Worm (Caenorhabditis elegans) whole organism, mixed stage, embryonic: Measurements from ENCODE around the gene C24H10.3.

Experiments
- M03D4.4 ChIP-seq: sonication (generic microtip); optimal IDR thresholded peaks from 2 replicates; lab custom pipeline; 2017; ENCODE audit warnings: mild to moderate bottlenecking, missing genetic modification characterization, missing compliant biosample characterization
- bed-3 ChIP-seq: fragments of 200-800 bp; sonication (Bioruptor generic); optimal IDR thresholded peaks from 3 replicates; lab custom pipeline; 2018; ENCODE audit warnings: mild to moderate bottlenecking, missing genetic modification characterization, moderate library complexity, missing compliant biosample characterization
- blmp-1 ChIP-seq: fragments of 150-350 bp; optimal IDR thresholded peaks from 2 replicates; lab custom pipeline; 2014; ENCODE audit warnings: missing biosample characterization, missing genetic modification characterization
- ceh-39 ChIP-seq: fragments of 150-350 bp; optimal IDR thresholded peaks from 2 replicates; lab custom pipeline; 2014; ENCODE audit warnings: missing biosample characterization, missing genetic modification characterization
- ceh-43 ChIP-seq: fragments of 200-800 bp; sonication (Bioruptor generic); optimal IDR thresholded peaks from 2 replicates; lab custom pipeline; 2018; ENCODE audit warnings: mild to moderate bottlenecking, missing genetic modification characterization, moderate library complexity, missing compliant biosample characterization
- ceh-83 ChIP-seq: fragments of 200-800 bp; sonication (Bioruptor generic); optimal IDR thresholded peaks from 2 replicates; lab custom pipeline; 2018; ENCODE audit warnings: mild to moderate bottlenecking, missing genetic modification characterization, missing compliant biosample characterization
- ces-1 ChIP-seq: fragments of 150-350 bp; optimal IDR thresholded peaks from 2 replicates; lab custom pipeline; 2014; ENCODE audit warnings: missing biosample characterization, missing genetic modification reagents, missing genetic modification characterization
- cnd-1 ChIP-seq: fragments of 200-800 bp; sonication (Bioruptor generic); optimal IDR thresholded peaks from 2 replicates; lab custom pipeline; 2018; ENCODE audit warnings: mild to moderate bottlenecking, missing genetic modification characterization, missing compliant biosample characterization
- drap-1 ChIP-seq: fragments of 200-800 bp; sonication (Bioruptor generic); optimal IDR thresholded peaks from 3 replicates; lab custom pipeline; 2018; ENCODE audit warnings: mild to moderate bottlenecking, missing genetic modification characterization, missing compliant biosample characterization
- elt-1 ChIP-seq: sonication (generic microtip); optimal IDR thresholded peaks from 2 replicates; lab custom pipeline; 2017; ENCODE audit warnings: missing genetic modification characterization, mild to moderate bottlenecking, missing compliant biosample characterization, antibody characterized with exemption, moderate library complexity, borderline replicate concordance; ENCODE audit not compliant: insufficient read depth
- elt-3 ChIP-seq: fragments of 150-350 bp; optimal IDR thresholded peaks from 2 replicates; lab custom pipeline; 2014; ENCODE audit warnings: missing biosample characterization, missing genetic modification characterization
- flh-1 ChIP-seq: fragments of 200-800 bp; sonication (Bioruptor generic); optimal IDR thresholded peaks from 2 replicates; lab custom pipeline; 2018; ENCODE audit warnings: mild to moderate bottlenecking, missing genetic modification characterization, moderate library complexity, missing compliant biosample characterization
- ham-2 ChIP-seq: fragments of 200-800 bp; sonication (Bioruptor generic); optimal IDR thresholded peaks from 2 replicates; lab custom pipeline; 2018; ENCODE audit warnings: mild to moderate bottlenecking, missing genetic modification characterization, missing compliant biosample characterization
- hlh-1 ChIP-seq: fragments of 150-350 bp; optimal IDR thresholded peaks from 2 replicates; lab custom pipeline; 2014; ENCODE audit warnings: missing biosample characterization, missing genetic modification reagents, missing genetic modification characterization
- lin-13 ChIP-seq: fragments of 150-350 bp; optimal IDR thresholded peaks from 2 replicates; lab custom pipeline; 2014; ENCODE audit warnings: missing biosample characterization, missing genetic modification characterization
- lin-32 ChIP-seq: fragments of 200-800 bp; sonication (Bioruptor generic); optimal IDR thresholded peaks from 2 replicates; lab custom pipeline; 2018; ENCODE audit warnings: mild to moderate bottlenecking, missing genetic modification characterization, missing compliant biosample characterization
- lsy-2 ChIP-seq: fragments of 150-350 bp; optimal IDR thresholded peaks from 2 replicates; lab custom pipeline; 2014; ENCODE audit warnings: missing biosample characterization, missing genetic modification characterization
- mab-5 ChIP-seq: fragments of 150-350 bp; optimal IDR thresholded peaks from 2 replicates; lab custom pipeline; 2014; ENCODE audit warnings: missing biosample characterization, missing genetic modification characterization
- mep-1 ChIP-seq: fragments of 150-350 bp; optimal IDR thresholded peaks from 2 replicates; lab custom pipeline; 2017; ENCODE audit warnings: missing biosample characterization, missing genetic modification reagents, missing genetic modification characterization, inconsistent platforms
- mls-2 ChIP-seq: sonication (generic microtip); optimal IDR thresholded peaks from 2 replicates; lab custom pipeline; 2016; ENCODE audit warnings: mild to moderate bottlenecking, missing genetic modification characterization, moderate library complexity, missing compliant biosample characterization
- nhr-12 ChIP-seq: fragments of 150-350 bp; optimal IDR thresholded peaks from 2 replicates; lab custom pipeline; 2014; ENCODE audit warnings: missing biosample characterization, missing genetic modification characterization
- nhr-2 ChIP-seq: fragments of 150-350 bp; optimal IDR thresholded peaks from 2 replicates; lab custom pipeline; 2014; ENCODE audit warnings: missing biosample characterization, missing genetic modification characterization
- nhr-237 ChIP-seq: fragments of 150-350 bp; optimal IDR thresholded peaks from 2 replicates; lab custom pipeline; 2014; ENCODE audit warnings: missing biosample characterization, missing genetic modification characterization
- nhr-28 ChIP-seq: fragments of 150-350 bp; optimal IDR thresholded peaks from 2 replicates; lab custom pipeline; 2014; ENCODE audit warnings: missing biosample characterization, missing genetic modification characterization
- nhr-76 ChIP-seq: sonication (generic microtip); optimal IDR thresholded peaks from 2 replicates; lab custom pipeline; 2017; ENCODE audit warnings: missing biosample characterization, missing genetic modification characterization
- pha-4 ChIP-seq: fragments of 150-350 bp; optimal IDR thresholded peaks from 2 replicates; lab custom pipeline; 2018; ENCODE audit warnings: missing biosample characterization, missing genetic modification reagents, missing genetic modification characterization
- sem-2 ChIP-seq: fragments of 200-800 bp; sonication (Bioruptor generic); optimal IDR thresholded peaks from 2 replicates; lab custom pipeline; 2018; ENCODE audit warnings: mild to moderate bottlenecking, missing genetic modification characterization, missing compliant biosample characterization
- snpc-4 ChIP-seq: fragments of 150-350 bp; optimal IDR thresholded peaks from 2 replicates; lab custom pipeline; 2014; ENCODE audit warnings: missing biosample characterization, missing genetic modification characterization
- tbx-8 ChIP-seq: fragments of 200-800 bp; sonication (Bioruptor generic); optimal IDR thresholded peaks from 2 replicates; lab custom pipeline; 2018; ENCODE audit warnings: mild to moderate bottlenecking, missing genetic modification characterization, moderate library complexity, missing compliant biosample characterization
- unc-120 ChIP-seq: sonication (generic microtip); optimal IDR thresholded peaks from 2 replicates; lab custom pipeline; 2017; ENCODE audit warnings: missing genetic modification characterization, missing compliant biosample characterization; ENCODE audit not compliant: poor library complexity, severe bottlenecking
- unc-39 ChIP-seq: fragments of 150-350 bp; optimal IDR thresholded peaks from 2 replicates; lab custom pipeline; 2014; ENCODE audit warnings: missing biosample characterization, missing genetic modification characterization
- zip-8 ChIP-seq: fragments of 150-350 bp; optimal IDR thresholded peaks from 2 replicates; lab custom pipeline; 2014; ENCODE audit warnings: missing biosample characterization, missing genetic modification characterization

C24H10.3 gene

ce11 chrX:5060756-5061155 lies at the start of gene C24H10.3:
Gene C24H10.3, plus strand, starts transcription at chrX:5061056.
- no peak for TF ChIP-seq mls-2 (tag; lab: Kevin White, UChicago)

ce11 chrX:5013826-5014225 lies 47.0 kb upstream of the C24H10.3 start, which contains the start of gene ZC449.7:
Gene ZC449.7, plus strand, starts transcription at chrX:5014074.
- TF ChIP-seq blmp-1 (tag; lab: Kevin White, UChicago) (no peak), mab-5 (no peak), ham-2 (GFP tag; lab: Kevin White, UChicago) (no peak), nhr-28 (tag; lab: Kevin White, UChicago) (no peak), ceh-43 (GFP tag; lab: Kevin White, UChicago) (no peak), zip-8 (tag; lab: Kevin White, UChicago) (no peak), lin-13 (tag; lab: Kevin White, UChicago) (no peak), drap-1 (GFP tag; lab: Kevin White, UChicago) (no peak), sem-2 (GFP tag; lab: Kevin White, UChicago) (no peak), unc-39 (tag; lab: Kevin White, UChicago) (no peak), ceh-39 (tag; lab: Kevin White, UChicago) (no peak)

ce11 chrX:5015775-5016174 lies 45.1 kb upstream of the C24H10.3 start, which contains the start of gene ZC449.8:
Gene ZC449.8, plus strand, starts transcription at chrX:5016075.
- no peak for TF ChIP-seq bed-3 (GFP tag; lab: Kevin White, UChicago)
- no peak for TF ChIP-seq nhr-237 (tag; lab: Kevin White, UChicago)

- no peak for TF ChIP-seq nhr-12 (tag; lab: Kevin White, UChicago)
- TF ChIP-seq nhr-2 (tag; lab: Kevin White, UChicago), result no peak
Measured at ce11 chrX:5017591-5017990, 43.3 kb upstream of the C24H10.3 start, which contains the start of gene sek-3. Gene sek-3, plus strand, starts transcription at chrX:5017891.

ce11 chrX:5018062-5018653 lies 42.7 kb upstream of the C24H10.3 start:
- TF ChIP-seq mep-1 (tag; lab: Kevin White, UChicago), result peak; percentile 46
- peak; percentile 23 for TF ChIP-seq ceh-39 (tag; lab: Kevin White, UChicago)
- no peak for TF ChIP-seq M03D4.4 (tag; lab: Kevin White, UChicago)
- TF ChIP-seq hlh-1, result no peak
- no peak for TF ChIP-seq sem-2 (GFP tag; lab: Kevin White, UChicago)
- TF ChIP-seq mab-5, result no peak
- no peak for TF ChIP-seq ces-1
- TF ChIP-seq lin-32 (GFP tag; lab: Kevin White, UChicago), result no peak
- TF ChIP-seq pha-4 (tag; lab: Kevin White, UChicago), result no peak
- no peak for TF ChIP-seq nhr-237 (tag; lab: Kevin White, UChicago)
- no peak for TF ChIP-seq nhr-76 (tag; lab: Kevin White, UChicago)
- no peak for TF ChIP-seq drap-1 (GFP tag; lab: Kevin White, UChicago)
- no peak for TF ChIP-seq ceh-43 (GFP tag; lab: Kevin White, UChicago)
- TF ChIP-seq zip-8 (tag; lab: Kevin White, UChicago), result no peak

- TF ChIP-seq lin-32 (GFP tag; lab: Kevin White, UChicago) (no peak), unc-39 (tag; lab: Kevin White, UChicago) (no peak), drap-1 (GFP tag; lab: Kevin White, UChicago) (no peak), flh-1 (GFP tag; lab: Kevin White, UChicago) (no peak), sem-2 (GFP tag; lab: Kevin White, UChicago) (no peak), hlh-1 (no peak), unc-120 (no peak), snpc-4 (tag; lab: Kevin White, UChicago) (no peak), lin-13 (tag; lab: Kevin White, UChicago) (no peak), elt-3 (tag; lab: Kevin White, UChicago) (no peak), ceh-43 (GFP tag; lab: Kevin White, UChicago) (no peak)
Measured at ce11 chrX:5020996-5021395, 39.9 kb upstream of the C24H10.3 start, which contains the start of gene ZC449.2. Gene ZC449.2, plus strand, starts transcription at chrX:5021285.

- TF ChIP-seq pha-4 (tag; lab: Kevin White, UChicago), result no peak
- no peak for TF ChIP-seq nhr-2 (tag; lab: Kevin White, UChicago)
- no peak for TF ChIP-seq zip-8 (tag; lab: Kevin White, UChicago)
- no peak for TF ChIP-seq elt-3 (tag; lab: Kevin White, UChicago)
- TF ChIP-seq nhr-76 (tag; lab: Kevin White, UChicago), result no peak
- no peak for TF ChIP-seq nhr-237 (tag; lab: Kevin White, UChicago)
- TF ChIP-seq lin-32 (GFP tag; lab: Kevin White, UChicago), result peak; percentile 26
- peak; percentile 67 for TF ChIP-seq sem-2 (GFP tag; lab: Kevin White, UChicago)
- TF ChIP-seq lsy-2 (tag; lab: Kevin White, UChicago), result no peak
- TF ChIP-seq cnd-1 (tag; lab: Kevin White, UChicago), result peak; percentile 72
- no peak for TF ChIP-seq nhr-12 (tag; lab: Kevin White, UChicago)
- peak; percentile 77 for TF ChIP-seq ceh-83 (GFP tag; lab: Kevin White, UChicago)
- peak; percentile 58 for TF ChIP-seq mls-2 (tag; lab: Kevin White, UChicago)
- no peak for TF ChIP-seq elt-1 (tag; lab: Kevin White, UChicago)
- TF ChIP-seq ceh-39 (tag; lab: Kevin White, UChicago), result no peak
- TF ChIP-seq nhr-28 (tag; lab: Kevin White, UChicago), result no peak
- peak; percentile 67 for TF ChIP-seq drap-1 (GFP tag; lab: Kevin White, UChicago)
- no peak for TF ChIP-seq mep-1 (tag; lab: Kevin White, UChicago)
- peak; percentile 36 for TF ChIP-seq unc-120
- TF ChIP-seq snpc-4 (tag; lab: Kevin White, UChicago), result no peak
- TF ChIP-seq bed-3 (GFP tag; lab: Kevin White, UChicago), result peak; percentile 28
- no peak for TF ChIP-seq blmp-1 (tag; lab: Kevin White, UChicago)
- TF ChIP-seq M03D4.4 (tag; lab: Kevin White, UChicago), result peak; percentile 80
- no peak for TF ChIP-seq unc-39 (tag; lab: Kevin White, UChicago)
- no peak for TF ChIP-seq flh-1 (GFP tag; lab: Kevin White, UChicago)
- peak; percentile 60 for TF ChIP-seq tbx-8 (GFP tag; lab: Kevin White, UChicago)
Measured at ce11 chrX:5022682-5023081, 38.2 kb upstream of the C24H10.3 start.
